Worm (Caenorhabditis elegans): Measurements from ENCODE around the gene Y39A1A.21.

- TF ChIP-seq flt-1 (GFP tag; IDR thresholded peaks at IDR 0.05), result no peak
- TF ChIP-seq ztf-29 (GFP tag; IDR thresholded peaks at IDR 0.05), result no peak
- TF ChIP-seq cog-1 (tag; optimal IDR thresholded peaks at IDR 0.05), result no peak
- TF ChIP-seq ref-1 (GFP tag; conservative IDR thresholded peaks at IDR 0.05), result no peak
- no peak for TF ChIP-seq T22C8.4 (GFP tag; IDR thresholded peaks at IDR 0.05)
- no peak for TF ChIP-seq med-1 (GFP tag; optimal IDR thresholded peaks at IDR 0.05; ENCODE audit: insufficient read depth)
- no peak for TF ChIP-seq ztf-23 (GFP tag; IDR thresholded peaks at IDR 0.05)
Observed at ce11 chrIII:10709676-10710075, 2.9 kb upstream of the Y39A1A.21 start.
